Fruit fly (Drosophila melanogaster) whole organism, wandering third instar larva: ENCODE data around the gene CG5946.
A peak's percentile ranks its signal among the peaks of the same experiment; 100 is the strongest.

ENCODE experiments used
- CG32264 ChIP-seq: fragments of 200-800 bp; sonication (Bioruptor generic); optimal IDR thresholded peaks from 2 replicates; lab custom pipeline; 2016; ENCODE audit warnings: missing biosample characterization, missing genetic modification characterization
- CG9705 ChIP-seq: fragments of 200-800 bp; sonication (Bioruptor generic); optimal IDR thresholded peaks from 2 replicates; lab custom pipeline; 2018; ENCODE audit warnings: missing biosample characterization, mild to moderate bottlenecking, missing genetic modification characterization
- CrebA ChIP-seq: fragments of 200-800 bp; sonication (Bioruptor generic); optimal IDR thresholded peaks from 2 replicates; lab custom pipeline; 2016; ENCODE audit warnings: missing biosample characterization, mild to moderate bottlenecking, missing genetic modification characterization, borderline replicate concordance
- Dfd ChIP-seq: fragments of >200 bp; optimal IDR thresholded peaks from 2 replicates; lab custom pipeline; 2017; ENCODE audit warnings: missing biosample characterization, missing genetic modification characterization
- Dif ChIP-seq: fragments of 200-275, 200-300 bp; sonication (Bioruptor generic); optimal IDR thresholded peaks from 2 replicates; lab custom pipeline; 2018; ENCODE audit warnings: missing biosample characterization, missing genetic modification characterization; ENCODE audit not compliant: partially characterized antibody
- GATAd ChIP-seq: sonication (Bioruptor generic); optimal IDR thresholded peaks from 2 replicates; lab custom pipeline; 2016; ENCODE audit warnings: missing biosample characterization, missing genetic modification characterization
- HLH106 ChIP-seq: fragments of 200-800 bp; optimal IDR thresholded peaks from 3 replicates; lab custom pipeline; 2019; ENCODE audit warnings: missing biosample characterization, mild to moderate bottlenecking, missing genetic modification characterization, moderate library complexity
- Hnf4 ChIP-seq: fragments of 200-800 bp; sonication (Bioruptor generic); optimal IDR thresholded peaks from 2 replicates; lab custom pipeline; 2016; ENCODE audit warnings: missing biosample characterization, mild to moderate bottlenecking, missing genetic modification characterization
- Hr78 ChIP-seq: fragments of >200 bp; optimal IDR thresholded peaks from 2 replicates; lab custom pipeline; 2017; ENCODE audit warnings: missing biosample characterization, missing genetic modification characterization
- Hr83 ChIP-seq: fragments of 200-300 bp; sonication (Bioruptor generic); optimal IDR thresholded peaks from 2 replicates; lab custom pipeline; 2016; ENCODE audit warnings: missing biosample characterization, mild to moderate bottlenecking, missing genetic modification characterization, moderate library complexity; ENCODE audit not compliant: poor library complexity, severe bottlenecking
- Jra ChIP-seq: sonication (Bioruptor generic); optimal IDR thresholded peaks from 2 replicates; lab custom pipeline; 2016; ENCODE audit warnings: missing biosample characterization, missing genetic modification characterization
- Myc ChIP-seq: fragments of >200 bp; optimal IDR thresholded peaks from 2 replicates; lab custom pipeline; 2017
- N ChIP-seq: fragments of >200 bp; optimal IDR thresholded peaks from 2 replicates; lab custom pipeline; 2018; ENCODE audit warnings: missing biosample characterization, missing external identifiers, missing genetic modification characterization
- OdsH ChIP-seq: fragments of 200-800 bp; sonication (Bioruptor generic); optimal IDR thresholded peaks from 2 replicates; lab custom pipeline; 2016; ENCODE audit warnings: missing biosample characterization, mild to moderate bottlenecking, missing genetic modification characterization
- Rel ChIP-seq, 2 experiments: fragments of 200-800 bp; sonication (Bioruptor generic) in 1 of 2; optimal IDR thresholded peaks; 2 replicates in 1 of 2; 3 replicates in 1 of 2; lab custom pipeline; 2016 to 2019; ENCODE audit warnings: mild to moderate bottlenecking in 2 of 2, missing biosample characterization in 2 of 2, missing genetic modification characterization in 2 of 2, moderate library complexity in 1 of 2
- Sp1 ChIP-seq: fragments of 200-800 bp; sonication (Bioruptor generic); optimal IDR thresholded peaks from 3 replicates; lab custom pipeline; 2019; ENCODE audit warnings: missing biosample characterization, mild to moderate bottlenecking, missing genetic modification characterization, moderate library complexity
- Vsx2 ChIP-seq: fragments of 200-300, 225-300 bp; sonication (Bioruptor generic); optimal IDR thresholded peaks from 2 replicates; lab custom pipeline; 2018; ENCODE audit warnings: missing biosample characterization, missing genetic modification characterization; ENCODE audit not compliant: partially characterized antibody
- dl ChIP-seq, 2 experiments: fragments of 175-275, 200-275 bp in 1 of 2; fragments of 200-275 bp in 1 of 2; sonication (Bioruptor generic); optimal IDR thresholded peaks; lab custom pipeline; 2018; ENCODE audit warnings: mild to moderate bottlenecking in 2 of 2, missing biosample characterization in 2 of 2, missing genetic modification characterization in 2 of 2, moderate library complexity in 2 of 2; ENCODE audit not compliant: partially characterized antibody in 2 of 2, insufficient read depth in 1 of 2
- dmrt93B ChIP-seq: fragments of 200-800 bp; sonication (Bioruptor generic); optimal IDR thresholded peaks from 2 replicates; lab custom pipeline; 2018; ENCODE audit warnings: missing biosample characterization, mild to moderate bottlenecking, missing genetic modification characterization
- ey ChIP-seq: fragments of 200-800 bp; sonication (Bioruptor generic); optimal IDR thresholded peaks from 2 replicates; lab custom pipeline; 2016; ENCODE audit warnings: missing biosample characterization, missing genetic modification characterization
- foxo ChIP-seq, 2 experiments: fragments of 200-800 bp; sonication (Bioruptor generic); optimal IDR thresholded peaks; 2 replicates in 1 of 2; 3 replicates in 1 of 2; lab custom pipeline; 2016 to 2017; ENCODE audit warnings: missing biosample characterization in 2 of 2, missing genetic modification characterization in 2 of 2
- h ChIP-seq: fragments of 200-800 bp; sonication (Bioruptor generic); optimal IDR thresholded peaks from 3 replicates; lab custom pipeline; 2016; ENCODE audit warnings: missing biosample characterization, mild to moderate bottlenecking, missing genetic modification characterization
- jim ChIP-seq: fragments of 175-275, 200-325 bp; sonication (Bioruptor generic); optimal IDR thresholded peaks from 2 replicates; lab custom pipeline; 2016; ENCODE audit warnings: missing biosample characterization, mild to moderate bottlenecking, missing genetic modification characterization
- lola ChIP-seq: fragments of >200 bp; optimal IDR thresholded peaks from 2 replicates; lab custom pipeline; 2017; ENCODE audit warnings: missing biosample characterization, missing genetic modification characterization
- pan ChIP-seq: fragments of >200 bp; optimal IDR thresholded peaks from 2 replicates; lab custom pipeline; 2017
- psq ChIP-seq: fragments of 200-800 bp; sonication (Bioruptor generic); optimal IDR thresholded peaks from 3 replicates; lab custom pipeline; 2017; ENCODE audit warnings: missing biosample characterization, mild to moderate bottlenecking, missing genetic modification characterization, moderate library complexity
- rgr ChIP-seq: fragments of 200-800 bp; sonication (Bioruptor generic); optimal IDR thresholded peaks from 3 replicates; lab custom pipeline; 2016; ENCODE audit warnings: missing biosample characterization, mild to moderate bottlenecking, missing genetic modification characterization
- sv ChIP-seq: fragments of 200-800 bp; sonication (Bioruptor generic); optimal IDR thresholded peaks from 3 replicates; lab custom pipeline; 2016; ENCODE audit warnings: missing biosample characterization, missing genetic modification characterization
- tai ChIP-seq: sonication (Bioruptor generic); optimal IDR thresholded peaks from 2 replicates; lab custom pipeline; 2016; ENCODE audit warnings: missing biosample characterization, missing genetic modification characterization
- woc ChIP-seq: sonication (Bioruptor generic); optimal IDR thresholded peaks from 2 replicates; lab custom pipeline; 2016; ENCODE audit warnings: missing biosample characterization, mild to moderate bottlenecking, missing genetic modification characterization

CG5946 gene

dm6 chr3L:11800761-11801160 is 21.3 kb downstream of the CG5946 start, which contains the start of gene Gcat:
Gcat (minus strand) TSS chr3L:11800861.
- no peak for TF ChIP-seq pan (lab: Kevin White, UChicago)
- no peak for TF ChIP-seq dmrt93B (GFP tag; lab: Kevin White, UChicago)
- no peak for TF ChIP-seq dl (GFP tag; optimal IDR thresholded peaks at IDR 0.05; lab: Kevin White, UChicago; ENCODE audit: insufficient read depth in 1 of 2, partially characterized antibody in 2 of 2)
- TF ChIP-seq N (GFP tag; lab: Kevin White, UChicago) = no peak
- TF ChIP-seq sv = no peak
- TF ChIP-seq CG32264 (GFP tag; lab: Kevin White, UChicago) = no peak
- no peak for TF ChIP-seq Rel (GFP tag; optimal IDR thresholded peaks at IDR 0.05; lab: Kevin White, UChicago)
- TF ChIP-seq Rel (tag; optimal IDR thresholded peaks at IDR 0.05; lab: Kevin White, UChicago) = no peak
- TF ChIP-seq h (GFP tag; lab: Kevin White, UChicago) = no peak
- no peak for TF ChIP-seq tai (GFP tag; lab: Kevin White, UChicago)
- no peak for TF ChIP-seq woc
- no peak for TF ChIP-seq Hr78 (GFP tag; lab: Kevin White, UChicago)

DNA sequence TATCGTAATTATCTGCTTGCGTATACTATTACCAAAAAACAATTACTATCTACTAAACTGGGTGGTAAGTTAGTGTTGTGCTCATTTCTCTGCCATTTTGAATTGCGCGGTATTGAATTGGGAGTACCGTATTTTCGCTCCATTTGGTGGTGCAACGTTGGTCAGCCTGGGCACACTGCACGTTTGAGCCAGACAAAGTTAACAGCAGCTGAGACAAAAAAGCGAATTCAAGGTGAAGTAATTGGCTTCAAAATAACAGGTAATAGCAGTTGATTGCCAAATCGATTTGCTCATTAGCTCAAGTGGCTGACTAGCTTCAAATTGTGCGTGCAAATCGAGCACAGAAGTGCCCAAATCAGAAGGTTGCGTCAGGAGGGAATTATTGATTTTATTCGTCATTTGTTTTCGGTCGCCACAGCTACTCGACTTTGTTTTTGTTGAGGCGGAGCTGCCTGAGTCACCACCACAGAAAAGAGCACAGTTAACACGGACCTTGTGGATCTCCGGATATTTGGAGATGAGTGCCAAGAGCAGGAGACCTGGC is 26.6 kb downstream of the CG5946 start, which contains the start of gene Klp68D:
Gene Klp68D (plus strand): TSS at position 175 of the 544 bp plus-strand sequence.
- TF ChIP-seq OdsH (GFP tag; lab: Kevin White, UChicago) (no peak), CrebA (GFP tag; lab: Kevin White, UChicago) (no peak), foxo (GFP tag; optimal IDR thresholded peaks at IDR 0.05; lab: Kevin White, UChicago) (no peak), woc (no peak), ey (GFP tag; lab: Kevin White, UChicago) (no peak), Dif (GFP tag; lab: Kevin White, UChicago) (no peak), jim (GFP tag; lab: Kevin White, UChicago) (no peak), Vsx2 (GFP tag; lab: Kevin White, UChicago) (no peak), rgr (no peak), Dfd (GFP tag; lab: Kevin White, UChicago) (no peak), N (GFP tag; lab: Kevin White, UChicago) (no peak), CG32264 (GFP tag; lab: Kevin White, UChicago) (no peak), pan (lab: Kevin White, UChicago) (no peak), sv (no peak), Hr83 (GFP tag; lab: Kevin White, UChicago) (no peak)

DNA sequence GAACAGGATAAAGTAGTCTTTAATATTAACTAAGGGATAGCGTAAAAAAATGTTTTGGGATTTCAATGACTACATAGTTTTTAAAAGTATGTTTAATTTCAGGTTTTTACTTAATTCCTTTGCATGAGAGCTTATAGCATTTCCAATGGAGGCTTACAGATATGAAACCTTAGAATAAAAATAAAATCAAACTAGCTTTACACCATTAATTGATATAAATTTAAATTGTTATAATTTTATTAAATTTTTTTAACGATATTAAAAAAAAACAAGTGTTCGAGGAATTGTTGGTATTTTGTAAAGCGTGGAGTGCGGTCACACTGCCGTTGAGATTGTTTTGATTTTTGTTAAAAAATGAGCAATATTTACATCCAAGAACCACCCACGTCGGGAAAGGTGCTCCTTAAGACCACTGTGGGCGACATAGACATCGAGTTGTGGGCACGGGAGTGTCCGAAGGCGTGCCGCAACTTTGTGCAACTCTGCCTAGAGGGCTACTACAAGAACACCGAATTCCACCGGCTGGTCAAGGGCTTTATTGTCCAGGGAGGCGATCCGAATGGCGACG is 28.8 kb downstream of the CG5946 start, which contains the start of the genes twy and CG10907:
Gene twy (minus strand): TSS at position 51 of the 568 bp plus-strand sequence.
Gene CG10907 (plus strand): TSS at position 282 of the 568 bp plus-strand sequence.
- TF ChIP-seq lola (GFP tag; lab: Kevin White, UChicago) (no peak), sv (no peak), Sp1 (GFP tag; lab: Kevin White, UChicago) (no peak), Hr78 (GFP tag; lab: Kevin White, UChicago) (no peak), pan (lab: Kevin White, UChicago) (no peak), Dif (GFP tag; lab: Kevin White, UChicago) (no peak), rgr (no peak), Hnf4 (GFP tag; lab: Kevin White, UChicago) (no peak), Myc (lab: Kevin White, UChicago) (no peak), GATAd (GFP tag; lab: Kevin White, UChicago) (no peak), CG9705 (GFP tag; lab: Kevin White, UChicago) (no peak), Jra (GFP tag; lab: Kevin White, UChicago) (no peak), woc (no peak), OdsH (GFP tag; lab: Kevin White, UChicago) (no peak), psq (no peak), CG32264 (GFP tag; lab: Kevin White, UChicago) (no peak), dl (GFP tag; optimal IDR thresholded peaks at IDR 0.05; lab: Kevin White, UChicago; ENCODE audit: insufficient read depth in 1 of 2, partially characterized antibody in 2 of 2) (no peak)

- TF ChIP-seq rgr (no peak), HLH106 (no peak), lola (GFP tag; lab: Kevin White, UChicago) (no peak), CG9705 (GFP tag; lab: Kevin White, UChicago) (peak; percentile 23), psq (peak; percentile 95), OdsH (GFP tag; lab: Kevin White, UChicago) (peak; percentile 11), woc (no peak), Hr83 (GFP tag; lab: Kevin White, UChicago) (peak; percentile 28), ey (GFP tag; lab: Kevin White, UChicago) (peak; percentile 4), h (GFP tag; lab: Kevin White, UChicago) (no peak), foxo (GFP tag; optimal IDR thresholded peaks at IDR 0.05; lab: Kevin White, UChicago) (no peak), CG32264 (GFP tag; lab: Kevin White, UChicago) (peak; percentile 19), Myc (lab: Kevin White, UChicago) (peak; percentile 14)
Observed at dm6 chr3L:11789773-11790172, 32.3 kb downstream of the CG5946 start, which contains the start of gene Pi3K68D. Pi3K68D (minus strand) TSS chr3L:11790013.
